Worm (Caenorhabditis elegans): Measurements from ENCODE around the gene cyl-1.

The cyl-1 gene

DNA sequence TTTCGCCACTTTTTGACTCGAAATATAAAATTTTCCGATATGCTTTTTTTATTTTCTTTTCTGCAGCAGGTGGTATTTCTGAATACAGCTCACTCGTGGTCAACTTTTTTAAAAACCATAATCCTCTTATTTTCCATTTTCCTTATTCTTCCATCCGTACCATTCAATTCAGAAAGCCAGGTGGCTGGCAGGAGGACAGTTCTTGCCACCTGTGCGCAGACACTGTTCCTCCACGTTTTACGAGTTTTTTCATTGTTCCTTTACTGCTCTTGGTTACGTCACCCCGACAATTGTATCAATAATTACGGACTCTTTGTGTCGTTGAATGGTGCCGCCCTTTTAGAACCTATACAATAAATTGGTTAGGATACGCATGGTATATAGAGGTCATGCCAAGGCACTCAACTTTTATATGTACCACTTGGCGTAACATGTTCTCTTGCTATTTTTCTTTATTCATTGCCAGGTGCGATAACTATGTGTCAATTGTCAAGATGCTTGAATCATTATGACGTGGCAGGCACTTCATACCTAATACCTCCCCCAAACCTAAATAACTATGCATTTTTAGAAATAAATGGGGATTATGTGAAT, 40.6 kb downstream of the cyl-1 start:
- TF ChIP-seq rcor-1 (GFP tag; IDR thresholded peaks at IDR 0.05) (no peak), lag-1 (GFP tag; IDR thresholded peaks at IDR 0.05) (no peak), Y95B8A.8 (GFP tag; IDR thresholded peaks at IDR 0.05) (no peak), pha-4 (tag; optimal IDR thresholded peaks at IDR 0.05) (no peak), Y53G8AR.9 (GFP tag; conservative IDR thresholded peaks at IDR 0.05) (no peak), hsf-1 (GFP tag; IDR thresholded peaks at IDR 0.05) (no peak), C06A6.2 (GFP tag; conservative IDR thresholded peaks at IDR 0.05) (no peak), dpl-1 (GFP tag; optimal IDR thresholded peaks at IDR 0.05) (no peak), Y67H2A.10 (GFP tag; conservative IDR thresholded peaks at IDR 0.05) (no peak), ceh-91 (GFP tag; IDR thresholded peaks at IDR 0.05) (no peak), B0035.1 (tag; optimal IDR thresholded peaks at IDR 0.05) (no peak), let-526 (GFP tag; IDR thresholded peaks at IDR 0.05) (no peak), ztf-28 (GFP tag; IDR thresholded peaks at IDR 0.05) (no peak)

- no peak for TF ChIP-seq F23B12.7 (tag; optimal IDR thresholded peaks at IDR 0.05; ENCODE audit: insufficient read depth)
- TF ChIP-seq let-526 (GFP tag; IDR thresholded peaks at IDR 0.05): no peak
- TF ChIP-seq snpc-1.3 (tag; optimal IDR thresholded peaks at IDR 0.05; ENCODE audit: insufficient read depth): no peak
- no peak for TF ChIP-seq ztf-3 (GFP tag; optimal IDR thresholded peaks at IDR 0.05)
- no peak for TF ChIP-seq ceh-58 (GFP tag; IDR thresholded peaks at IDR 0.05)
- TF ChIP-seq snpc-1.1 (tag; optimal IDR thresholded peaks at IDR 0.05; ENCODE audit: insufficient read depth): no peak
- TF ChIP-seq nfya-2 (GFP tag; IDR thresholded peaks at IDR 0.05): no peak
- no peak for TF ChIP-seq akir-1 (GFP tag; optimal IDR thresholded peaks at IDR 0.05)
- TF ChIP-seq egl-44 (GFP tag; IDR thresholded peaks at IDR 0.05): no peak
Measured at ce11 chrV:11951227-11951626, 42.3 kb downstream of the cyl-1 start.

- TF ChIP-seq nfya-1 (tag; optimal IDR thresholded peaks at IDR 0.05; ENCODE audit: borderline replicate concordance, insufficient read depth): no peak
- TF ChIP-seq unc-130 (GFP tag; optimal IDR thresholded peaks at IDR 0.05): no peak
- no peak for TF ChIP-seq egl-44 (GFP tag; IDR thresholded peaks at IDR 0.05)
- no peak for TF ChIP-seq sea-2 (GFP tag; IDR thresholded peaks at IDR 0.05)
Measured at ce11 chrV:11949509-11950117, 43.9 kb downstream of the cyl-1 start.

DNA sequence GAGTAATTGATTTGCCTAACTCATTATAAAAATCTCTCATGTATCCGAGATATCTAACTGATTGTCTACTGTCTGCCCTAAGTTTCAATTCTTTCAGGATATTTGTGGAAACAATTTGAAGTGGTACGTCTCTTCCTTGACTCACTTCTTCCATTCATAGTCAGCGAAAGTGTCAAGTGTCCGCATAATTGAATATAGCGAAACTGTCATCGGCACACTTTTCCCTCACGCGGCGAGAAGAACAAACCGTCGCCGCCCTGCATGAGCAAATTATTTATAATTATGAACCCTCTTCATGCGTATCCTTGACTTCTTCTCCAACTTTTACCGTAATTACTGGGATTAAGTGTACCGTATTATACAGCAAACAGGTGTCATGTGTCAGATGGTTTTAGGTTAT, 44.9 kb downstream of the cyl-1 start:
- TF ChIP-seq lin-35 (GFP tag; optimal IDR thresholded peaks at IDR 0.05) (no peak), nfya-1 (tag; optimal IDR thresholded peaks at IDR 0.05; ENCODE audit: borderline replicate concordance, insufficient read depth) (no peak), F22D6.2 (tag; optimal IDR thresholded peaks at IDR 0.05) (no peak), mes-4 (tag; optimal IDR thresholded peaks at IDR 0.05) (no peak), ceh-79 (tag; optimal IDR thresholded peaks at IDR 0.05) (no peak), gei-17 (GFP tag; optimal IDR thresholded peaks at IDR 0.05) (no peak), hrde-1 (tag; optimal IDR thresholded peaks at IDR 0.05; ENCODE audit: borderline replicate concordance) (no peak)

DNA sequence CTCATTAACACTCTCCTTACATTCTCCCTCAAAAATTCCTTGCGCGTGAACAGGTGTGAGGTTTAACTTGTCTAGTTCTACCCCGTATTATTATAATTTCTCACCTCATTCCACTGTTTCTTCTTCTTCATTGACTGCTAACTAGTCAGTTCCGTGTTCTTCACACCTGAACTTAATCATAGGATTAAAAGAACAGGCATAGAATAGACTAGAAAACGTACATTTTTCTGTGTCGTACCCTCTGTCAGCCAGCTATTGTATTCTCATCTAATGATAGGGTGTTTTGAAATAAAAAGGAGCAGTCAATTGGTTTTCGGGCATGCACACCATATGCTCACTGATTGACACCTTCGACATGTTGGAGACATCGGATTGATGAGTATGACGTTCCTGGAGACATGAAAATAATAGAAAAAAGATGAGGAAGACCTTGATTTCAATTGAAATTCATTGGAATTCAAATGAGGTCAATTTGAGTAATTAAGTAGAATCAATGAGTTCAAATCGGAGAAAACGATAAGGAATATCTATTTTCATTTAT, 46.0 kb downstream of the cyl-1 start:
- TF ChIP-seq Y95B8A.8 (GFP tag; IDR thresholded peaks at IDR 0.05) (no peak), ceh-79 (tag; optimal IDR thresholded peaks at IDR 0.05) (no peak), madf-6 (GFP tag; IDR thresholded peaks at IDR 0.05) (no peak), sea-2 (GFP tag; IDR thresholded peaks at IDR 0.05) (no peak), repo-1 (tag; optimal IDR thresholded peaks at IDR 0.05) (no peak)

Measured in whole organism, young adult.